Worm (Caenorhabditis elegans): Measurements from ENCODE around the gene EGAP2.2.

The EGAP2.2 gene

DNA sequence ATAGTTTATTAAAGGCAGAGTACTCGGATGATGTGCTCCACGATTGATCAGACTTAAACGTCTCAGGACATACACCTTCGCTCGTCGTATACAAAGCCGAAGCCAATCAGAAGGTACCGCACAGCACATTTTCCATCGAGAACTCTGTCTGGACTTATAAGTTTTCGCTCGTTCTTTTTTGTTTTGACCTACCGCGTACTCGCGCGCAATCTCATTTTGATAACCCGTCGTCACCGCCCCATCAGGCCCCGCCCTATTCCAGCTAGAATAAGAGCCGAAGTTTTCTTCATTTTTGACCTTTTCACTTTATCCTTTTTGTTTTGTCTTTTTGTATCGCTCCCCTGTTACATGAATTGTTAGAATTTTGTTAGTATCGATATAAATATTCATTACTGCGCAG is at the start of gene EGAP2.2:
Gene EGAP2.2, plus strand, starts transcription at position 301 of the 400 bp plus-strand sequence.
- TF ChIP-seq nhr-23 (tag; optimal IDR thresholded peaks at IDR 0.05) (no peak), unc-39 (tag; optimal IDR thresholded peaks at IDR 0.05) (no peak), lin-15B (tag; optimal IDR thresholded peaks at IDR 0.05) (no peak), elt-1 (tag; optimal IDR thresholded peaks at IDR 0.05) (no peak), fos-1 (tag; optimal IDR thresholded peaks at IDR 0.05) (no peak), nhr-11 (tag; optimal IDR thresholded peaks at IDR 0.05) (no peak), egl-27 (tag; optimal IDR thresholded peaks at IDR 0.05) (no peak), nhr-76 (tag; optimal IDR thresholded peaks at IDR 0.05) (no peak), ama-1 (optimal IDR thresholded peaks at IDR 0.05) (no peak), nhr-25 (tag; optimal IDR thresholded peaks at IDR 0.05) (no peak), ceh-16 (tag; optimal IDR thresholded peaks at IDR 0.05) (no peak), nhr-237 (tag; optimal IDR thresholded peaks at IDR 0.05) (no peak), fkh-2 (tag; optimal IDR thresholded peaks at IDR 0.05) (no peak), ztf-4 (tag; optimal IDR thresholded peaks at IDR 0.05) (no peak), mdl-1 (tag; optimal IDR thresholded peaks at IDR 0.05) (no peak), ztf-11 (tag; optimal IDR thresholded peaks at IDR 0.05) (no peak)

- TF ChIP-seq aly-2 (tag; optimal IDR thresholded peaks at IDR 0.05) (no peak), ceh-82 (tag; optimal IDR thresholded peaks at IDR 0.05) (no peak), ama-1 (optimal IDR thresholded peaks at IDR 0.05) (peak; percentile 48), ztf-11 (tag; optimal IDR thresholded peaks at IDR 0.05) (no peak)
Measured at ce11 chrII:5180272-5180671, 49.4 kb upstream of the EGAP2.2 start.

- TF ChIP-seq nhr-76 (tag; optimal IDR thresholded peaks at IDR 0.05) (peak; percentile 34), hmg-11 (tag; optimal IDR thresholded peaks at IDR 0.05) (peak; percentile 49), egl-5 (tag; optimal IDR thresholded peaks at IDR 0.05) (peak; percentile 63), lsy-12 (tag; optimal IDR thresholded peaks at IDR 0.05) (peak; percentile 56), ama-1 (optimal IDR thresholded peaks at IDR 0.05) (no peak), elt-2 (tag; optimal IDR thresholded peaks at IDR 0.05) (peak; percentile 61), nhr-25 (tag; optimal IDR thresholded peaks at IDR 0.05) (peak; percentile 56), nhr-237 (tag; optimal IDR thresholded peaks at IDR 0.05) (no peak), pqm-1 (tag; optimal IDR thresholded peaks at IDR 0.05) (no peak), unc-62 (GFP tag; optimal IDR thresholded peaks at IDR 0.05) (peak; percentile 60), nhr-23 (tag; optimal IDR thresholded peaks at IDR 0.05) (peak; percentile 49), fkh-10 (GFP tag; optimal IDR thresholded peaks at IDR 0.05) (peak; percentile 40), ceh-28 (tag; optimal IDR thresholded peaks at IDR 0.05) (peak; percentile 38), tbx-2 (tag; optimal IDR thresholded peaks at IDR 0.05) (peak; percentile 71), lin-39 (tag; optimal IDR thresholded peaks at IDR 0.05) (peak; percentile 71), lin-15B (tag; optimal IDR thresholded peaks at IDR 0.05) (peak; percentile 37), elt-1 (tag; optimal IDR thresholded peaks at IDR 0.05) (peak; percentile 52), jun-1 (tag; optimal IDR thresholded peaks at IDR 0.05) (peak; percentile 59), nhr-28 (tag; optimal IDR thresholded peaks at IDR 0.05) (no peak), snpc-4 (tag; optimal IDR thresholded peaks at IDR 0.05) (peak; percentile 37), pha-4 (tag; optimal IDR thresholded peaks at IDR 0.05) (peak; percentile 28), mdl-1 (tag; optimal IDR thresholded peaks at IDR 0.05) (peak; percentile 62), sea-2 (GFP tag; optimal IDR thresholded peaks at IDR 0.05) (no peak), ztf-4 (tag; optimal IDR thresholded peaks at IDR 0.05) (peak; percentile 46), nhr-43 (tag; optimal IDR thresholded peaks at IDR 0.05; ENCODE audit: poor library complexity, severe bottlenecking) (peak; percentile 63), nfya-1 (tag; optimal IDR thresholded peaks at IDR 0.05; ENCODE audit: insufficient read depth) (peak; percentile 73), unc-39 (tag; optimal IDR thresholded peaks at IDR 0.05) (no peak)
Measured at ce11 chrII:5181497-5181896, 48.2 kb upstream of the EGAP2.2 start.

DNA sequence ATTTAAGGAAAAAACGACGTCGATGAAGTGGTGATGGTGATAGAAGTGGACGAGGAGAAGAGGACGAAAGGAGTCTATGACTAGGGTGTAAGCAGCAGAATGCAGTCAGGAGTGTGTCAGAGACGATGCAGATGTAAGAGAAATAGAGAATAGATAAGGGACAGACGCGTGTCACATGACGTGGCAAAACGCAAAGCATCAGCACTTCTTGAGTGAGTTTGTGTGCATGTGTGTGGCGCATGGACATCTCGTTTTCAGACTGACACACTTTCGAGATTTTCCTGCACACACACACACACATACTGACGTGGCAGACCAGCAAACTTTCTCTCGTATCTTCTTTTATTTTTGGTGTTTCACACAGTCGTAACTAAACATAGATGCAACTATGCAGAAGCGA is 47.2 kb upstream of the EGAP2.2 start:
- TF ChIP-seq nhr-23 (tag; optimal IDR thresholded peaks at IDR 0.05) (peak; percentile 18), nhr-67 (tag; optimal IDR thresholded peaks at IDR 0.05) (no peak), jun-1 (tag; optimal IDR thresholded peaks at IDR 0.05) (peak; percentile 30), ama-1 (optimal IDR thresholded peaks at IDR 0.05) (peak; percentile 39), lin-39 (tag; optimal IDR thresholded peaks at IDR 0.05) (peak; percentile 30), ztf-11 (tag; optimal IDR thresholded peaks at IDR 0.05) (no peak), nhr-25 (tag; optimal IDR thresholded peaks at IDR 0.05) (peak; percentile 51), tbx-2 (tag; optimal IDR thresholded peaks at IDR 0.05) (no peak), pqm-1 (tag; optimal IDR thresholded peaks at IDR 0.05) (peak; percentile 89), hmg-11 (tag; optimal IDR thresholded peaks at IDR 0.05) (peak; percentile 44), ceh-28 (tag; optimal IDR thresholded peaks at IDR 0.05) (peak; percentile 11), ceh-82 (tag; optimal IDR thresholded peaks at IDR 0.05) (no peak), elt-1 (tag; optimal IDR thresholded peaks at IDR 0.05) (peak; percentile 15), nfya-1 (tag; optimal IDR thresholded peaks at IDR 0.05; ENCODE audit: insufficient read depth) (peak; percentile 71), pha-4 (tag; optimal IDR thresholded peaks at IDR 0.05) (peak; percentile 48), skn-1 (tag; optimal IDR thresholded peaks at IDR 0.05) (peak; percentile 75), nhr-12 (tag; optimal IDR thresholded peaks at IDR 0.05) (no peak), snpc-4 (tag; optimal IDR thresholded peaks at IDR 0.05) (peak; percentile 20), nhr-43 (tag; optimal IDR thresholded peaks at IDR 0.05; ENCODE audit: poor library complexity, severe bottlenecking) (peak; percentile 68), elt-2 (tag; optimal IDR thresholded peaks at IDR 0.05) (peak; percentile 99)
